Fruit fly (Drosophila melanogaster) whole organism, embryonic: ENCODE data around the gene pall.

Experiments
- Abd-B ChIP-seq: fragments of 200-800 bp; sonication (Bioruptor generic); optimal IDR thresholded peaks from 2 replicates; lab custom pipeline; 2018; ENCODE audit warnings: missing biosample characterization, mild to moderate bottlenecking, missing genetic modification characterization, moderate library complexity
- Awh ChIP-seq: fragments of 200-800 bp; sonication (Bioruptor generic); IDR thresholded peaks from 2 replicates; pipeline ENCODE4, ENCODE4 v1.3.6; 2022; ENCODE audit warnings: missing biosample characterization, missing genetic modification characterization
- C15 ChIP-seq: fragments of 200-800 bp; sonication (Bioruptor generic); IDR thresholded peaks from 3 replicates; pipeline ENCODE4 v1.3.6; 2022; ENCODE audit warnings: missing biosample characterization, missing genetic modification characterization
- CG10431 ChIP-seq: fragments of 200-800 bp; sonication (Bioruptor generic); optimal IDR thresholded peaks from 3 replicates; lab custom pipeline; 2018; ENCODE audit warnings: missing biosample characterization, mild to moderate bottlenecking, missing genetic modification characterization
- CG10565 ChIP-seq: fragments of 200-800 bp; sonication (Bioruptor generic); optimal IDR thresholded peaks from 3 replicates; lab custom pipeline; 2016; ENCODE audit warnings: missing biosample characterization, mild to moderate bottlenecking, missing genetic modification characterization
- CG17912 ChIP-seq: fragments of 200-800 bp; sonication (Bioruptor generic); optimal IDR thresholded peaks from 2 replicates; lab custom pipeline; 2018; ENCODE audit warnings: missing biosample characterization, mild to moderate bottlenecking, missing genetic modification characterization
- CG18599 ChIP-seq: fragments of 200-800 bp; sonication (Bioruptor generic); optimal IDR thresholded peaks from 3 replicates; lab custom pipeline; 2017; ENCODE audit warnings: missing biosample characterization, missing genetic modification characterization, mild to moderate bottlenecking, moderate library complexity, missing genetic modification reagents
- CG18619 ChIP-seq: fragments of 200-800 bp; sonication (Bioruptor generic); optimal IDR thresholded peaks from 3 replicates; lab custom pipeline; 2017; ENCODE audit warnings: missing biosample characterization, mild to moderate bottlenecking, missing genetic modification characterization
- CG32767 ChIP-seq: fragments of 200-800 bp; sonication (Bioruptor generic); IDR thresholded peaks from 2 replicates; pipeline ENCODE4 v1.3.6; 2022; ENCODE audit warnings: missing biosample characterization, missing genetic modification characterization
- CG34376 ChIP-seq: fragments of 200-800 bp; sonication (Bioruptor generic); optimal IDR thresholded peaks from 2 replicates; lab custom pipeline; 2018; ENCODE audit warnings: missing biosample characterization, mild to moderate bottlenecking, missing genetic modification characterization
- CG42726 ChIP-seq: fragments of 200-800 bp; sonication (Bioruptor generic); IDR thresholded peaks from 2 replicates; pipeline ENCODE4 v1.3.6; 2022; ENCODE audit warnings: missing biosample characterization, missing genetic modification characterization; ENCODE audit not compliant: partially characterized antibody
- CG6175 ChIP-seq: fragments of 200-800 bp; sonication (Bioruptor generic); IDR thresholded peaks from 3 replicates; pipeline ENCODE4 v1.3.6; 2022; ENCODE audit warnings: missing biosample characterization, missing genetic modification characterization
- CG7963 ChIP-seq: fragments of 200-800 bp; sonication (Bioruptor generic); IDR thresholded peaks from 3 replicates; pipeline ENCODE4 v1.3.6; 2022; ENCODE audit warnings: missing biosample characterization, missing genetic modification characterization; ENCODE audit not compliant: partially characterized antibody
- CG9609 ChIP-seq: fragments of 200-800 bp; sonication (Bioruptor generic); optimal IDR thresholded peaks from 3 replicates; lab custom pipeline; 2016; ENCODE audit warnings: missing biosample characterization, missing genetic modification characterization
- CG9876 ChIP-seq: fragments of 200-800 bp; sonication (Bioruptor generic); optimal IDR thresholded peaks from 2 replicates; lab custom pipeline; 2016; ENCODE audit warnings: missing biosample characterization, missing genetic modification characterization
- CHES-1-like ChIP-seq: fragments of 200-800 bp; sonication (Bioruptor generic); optimal IDR thresholded peaks from 2 replicates; lab custom pipeline; 2016; ENCODE audit warnings: missing biosample characterization, missing genetic modification characterization
- D19A ChIP-seq: fragments of 200-800 bp; optimal IDR thresholded peaks from 3 replicates; lab custom pipeline; 2019; ENCODE audit warnings: missing biosample characterization, mild to moderate bottlenecking, missing genetic modification characterization, moderate library complexity
- Dbx ChIP-seq: fragments of 200-800 bp; sonication (Bioruptor generic); IDR thresholded peaks from 3 replicates; pipeline ENCODE4 v1.3.6; 2022; ENCODE audit warnings: missing biosample characterization, missing genetic modification characterization
- GATAe ChIP-seq: fragments of 200-800 bp; sonication (Bioruptor generic); conservative IDR thresholded peaks from 2 replicates; pipeline ENCODE4 v1.3.6; 2022; ENCODE audit warnings: missing biosample characterization, missing genetic modification characterization
- Hmr ChIP-seq: fragments of 200-800 bp; sonication (Bioruptor generic); optimal IDR thresholded peaks from 3 replicates; lab custom pipeline; 2017; ENCODE audit warnings: mild to moderate bottlenecking, missing biosample characterization, missing genetic modification reagents, missing genetic modification characterization
- Hr3 ChIP-seq: fragments of 200-800 bp; sonication (Bioruptor generic); optimal IDR thresholded peaks from 3 replicates; lab custom pipeline; 2016; ENCODE audit warnings: missing biosample characterization, missing genetic modification characterization
- MBD-R2 ChIP-seq: fragments of 200-800 bp; sonication (Bioruptor generic); IDR thresholded peaks from 2 replicates; pipeline ENCODE4 v1.3.6; 2022; ENCODE audit warnings: missing biosample characterization, missing genetic modification characterization
- MESR4 ChIP-seq: fragments of 200-800 bp; sonication (Bioruptor generic); optimal IDR thresholded peaks from 2 replicates; lab custom pipeline; 2018; ENCODE audit warnings: missing biosample characterization, mild to moderate bottlenecking, missing genetic modification characterization, moderate library complexity
- Neu2 ChIP-seq: fragments of 200-800 bp; sonication (Bioruptor generic); optimal IDR thresholded peaks from 3 replicates; lab custom pipeline; 2016; ENCODE audit warnings: missing biosample characterization, missing genetic modification characterization, borderline replicate concordance
- Nf-YB ChIP-seq: fragments of 200-800 bp; sonication (Bioruptor generic); optimal IDR thresholded peaks from 3 replicates; lab custom pipeline; 2019; ENCODE audit warnings: missing biosample characterization, mild to moderate bottlenecking, missing genetic modification characterization, moderate library complexity
- Pdp1 ChIP-seq, 2 experiments: fragments of 200-800 bp; sonication (Bioruptor generic); optimal IDR thresholded peaks; 3 replicates each; lab custom pipeline; 2016; ENCODE audit warnings: missing biosample characterization in 2 of 2, missing genetic modification characterization in 2 of 2, mild to moderate bottlenecking in 1 of 2, moderate library complexity in 1 of 2
- Rfx ChIP-seq: fragments of 200-800 bp; sonication (Bioruptor generic); IDR thresholded peaks from 2 replicates; pipeline ENCODE4 v1.3.6; 2022; ENCODE audit warnings: missing biosample characterization, missing genetic modification characterization
- abd-A ChIP-seq: fragments of 200-800 bp; sonication (Bioruptor generic); optimal IDR thresholded peaks from 3 replicates; lab custom pipeline; 2019; ENCODE audit warnings: missing biosample characterization, mild to moderate bottlenecking, missing genetic modification characterization, moderate library complexity
- aop ChIP-seq: fragments of 200-800 bp; sonication (Bioruptor generic); IDR thresholded peaks from 2 replicates; pipeline ENCODE4 v1.3.6; 2022; ENCODE audit warnings: missing biosample characterization, missing genetic modification characterization
- crol ChIP-seq: fragments of 200-800 bp; sonication (Bioruptor generic); IDR thresholded peaks from 2 replicates; pipeline ENCODE4 v1.3.6; 2022; ENCODE audit warnings: missing biosample characterization, missing genetic modification characterization
- cwo ChIP-seq: fragments of 200-800 bp; sonication (Bioruptor generic); optimal IDR thresholded peaks from 3 replicates; lab custom pipeline; 2017; ENCODE audit warnings: missing biosample characterization, missing genetic modification characterization, mild to moderate bottlenecking, moderate library complexity, missing genetic modification reagents
- fru ChIP-seq: fragments of >200 bp; optimal IDR thresholded peaks from 2 replicates; lab custom pipeline; 2017
- ftz-f1 ChIP-seq: fragments of 200-800 bp; sonication (Bioruptor generic); optimal IDR thresholded peaks from 2 replicates; lab custom pipeline; 2016; ENCODE audit warnings: missing biosample characterization, missing genetic modification characterization
- grn ChIP-seq: fragments of 200-800 bp; sonication (Bioruptor generic); optimal IDR thresholded peaks from 3 replicates; lab custom pipeline; 2017; ENCODE audit warnings: missing biosample characterization, missing genetic modification characterization
- insv ChIP-seq, 2 experiments: fragments of 200-800 bp; sonication (Bioruptor generic); optimal IDR thresholded peaks; 3 replicates each; lab custom pipeline; 2016 to 2018; ENCODE audit warnings: missing biosample characterization in 2 of 2, missing genetic modification characterization in 2 of 2
- jing ChIP-seq: fragments of 200-800 bp; sonication (Bioruptor generic); optimal IDR thresholded peaks from 2 replicates; lab custom pipeline; 2018; ENCODE audit warnings: missing biosample characterization, mild to moderate bottlenecking, missing genetic modification characterization
- jumu ChIP-seq: fragments of 200-800 bp; sonication (Bioruptor generic); optimal IDR thresholded peaks from 3 replicates; lab custom pipeline; 2016; ENCODE audit warnings: missing biosample characterization, missing genetic modification characterization
- lab ChIP-seq: fragments of 200-800 bp; sonication (Bioruptor generic); optimal IDR thresholded peaks from 3 replicates; lab custom pipeline; 2017; ENCODE audit warnings: missing biosample characterization, missing genetic modification characterization, mild to moderate bottlenecking, moderate library complexity, missing genetic modification reagents
- lbe ChIP-seq: fragments of 200-800 bp; sonication (Bioruptor generic); optimal IDR thresholded peaks from 2 replicates; lab custom pipeline; 2016; ENCODE audit warnings: missing biosample characterization, mild to moderate bottlenecking, missing genetic modification characterization
- mirr ChIP-seq: fragments of 200-800 bp; sonication (Bioruptor generic); optimal IDR thresholded peaks from 3 replicates; lab custom pipeline; 2018; ENCODE audit warnings: missing biosample characterization, mild to moderate bottlenecking, missing genetic modification characterization
- otp ChIP-seq: fragments of 200-800 bp; sonication (Bioruptor generic); IDR thresholded peaks from 3 replicates; pipeline ENCODE4, ENCODE4 v1.3.6; 2022; ENCODE audit warnings: missing biosample characterization, missing genetic modification characterization
- sc ChIP-seq, 3 experiments: fragments of >200 bp in 2 of 3; fragments of 200-800 bp in 1 of 3; sonication (Bioruptor generic) in 1 of 3; optimal IDR thresholded peaks; 2 replicates in 2 of 3; 3 replicates in 1 of 3; lab custom pipeline; 2017; ENCODE audit warnings: mild to moderate bottlenecking in 1 of 3, missing biosample characterization in 1 of 3, missing genetic modification characterization in 1 of 3, missing genetic modification reagents in 1 of 3
- sens ChIP-seq: fragments of 200-800 bp; sonication (Bioruptor generic); peaks from one replicate; lab custom pipeline; 2016; ENCODE audit warnings: missing biosample characterization, missing genetic modification characterization
- sob ChIP-seq: fragments of 200-800 bp; sonication (Bioruptor generic); IDR thresholded peaks from 2 replicates; pipeline ENCODE4 v1.3.6; 2022; ENCODE audit warnings: missing biosample characterization, missing genetic modification characterization
- tll ChIP-seq, 2 experiments: fragments of 200-800 bp in 1 of 2; fragments of >200 bp in 1 of 2; sonication (Bioruptor generic) in 1 of 2; optimal IDR thresholded peaks; 2 replicates each; lab custom pipeline; 2017 to 2019; ENCODE audit warnings: missing biosample characterization in 2 of 2, missing genetic modification characterization in 2 of 2, mild to moderate bottlenecking in 1 of 2, moderate library complexity in 1 of 2
- twi ChIP-seq: fragments of 200-800 bp; optimal IDR thresholded peaks from 2 replicates; lab custom pipeline; 2019; ENCODE audit warnings: missing biosample characterization, mild to moderate bottlenecking, missing genetic modification characterization, moderate library complexity
- vvl ChIP-seq: fragments of 200-800 bp; sonication (Bioruptor generic); IDR thresholded peaks from 2 replicates; pipeline ENCODE4 v1.3.6; 2022; ENCODE audit warnings: missing biosample characterization, missing genetic modification characterization

The pall gene

dm6 chr3L:9451522-9452118 lies 36.0 kb downstream of the pall start, which contains the start of the genes CG3448 and ghi (continued):
- TF ChIP-seq sc (optimal IDR thresholded peaks at IDR 0.05; lab: Kevin White, UChicago) (no peak), sc (GFP tag; optimal IDR thresholded peaks at IDR 0.05; lab: Kevin White, UChicago) (no peak), C15 (no peak), jing (GFP tag; lab: Kevin White, UChicago) (no peak), Hr3 (GFP tag; lab: Kevin White, UChicago) (peak; percentile 32), MBD-R2 (peak; percentile 69; the same call in 1 of the 2 replicates), Dbx (GFP tag; lab: Robert Waterston, UW) (peak; percentile 78), CG10565 (GFP tag; lab: Kevin White, UChicago) (no peak), Nf-YB (GFP tag; lab: Kevin White, UChicago) (no peak)

- TF ChIP-seq otp (GFP tag; lab: Robert Waterston, UW), result peak; percentile 16; the same call in 1 of the 3 replicates
- TF ChIP-seq CG9876 (GFP tag; lab: Kevin White, UChicago), result no peak
- no peak for TF ChIP-seq CG18619 (GFP tag; lab: Kevin White, UChicago)
- peak; percentile 86 for TF ChIP-seq sens (GFP tag; lab: Kevin White, UChicago)
- peak; percentile 79 for TF ChIP-seq CG34376 (GFP tag; lab: Kevin White, UChicago)
- no peak for TF ChIP-seq CG9609 (GFP tag; lab: Kevin White, UChicago)
- TF ChIP-seq mirr (GFP tag; lab: Kevin White, UChicago), result peak; percentile 89
- TF ChIP-seq Pdp1 (GFP tag; optimal IDR thresholded peaks at IDR 0.05; lab: Kevin White, UChicago), result peak in 1 of 2 experiments; percentile 93
- peak in 1 of 2 experiments; percentile 45 for TF ChIP-seq tll (GFP tag; optimal IDR thresholded peaks at IDR 0.05; lab: Kevin White, UChicago)
- TF ChIP-seq MESR4 (GFP tag; lab: Kevin White, UChicago), result peak; percentile 20
- 0 out of 2 replicates have a peak, but pooled peaks have one; percentile 33 for TF ChIP-seq Awh (GFP tag; lab: Robert Waterston, UW)
- TF ChIP-seq twi, result no peak
- no peak for TF ChIP-seq CG42726 (GFP tag; lab: Robert Waterston, UW)
- TF ChIP-seq CG7963 (GFP tag; lab: Robert Waterston, UW), result 0 out of 3 replicates have a peak, but pooled peaks have one; percentile 22
- peak; percentile 18 for TF ChIP-seq CHES-1-like (GFP tag; lab: Kevin White, UChicago)
- TF ChIP-seq grn (GFP tag; lab: Kevin White, UChicago), result peak; percentile 86
- no peak for TF ChIP-seq D19A
- no peak for TF ChIP-seq ftz-f1
- peak; percentile 38 for TF ChIP-seq Rfx (GFP tag; lab: Robert Waterston, UW)
- TF ChIP-seq insv (GFP tag; optimal IDR thresholded peaks at IDR 0.05; lab: Kevin White, UChicago), result peak; percentile 97 to 100
- TF ChIP-seq vvl, result peak; percentile 55; the same call in 1 of the 2 replicates
- TF ChIP-seq CG32767 (GFP tag; lab: Robert Waterston, UW), result 0 out of 2 replicates have a peak, but pooled peaks have one; percentile 7
- no peak for TF ChIP-seq fru (lab: Kevin White, UChicago)
- TF ChIP-seq aop (GFP tag; lab: Robert Waterston, UW), result no peak
- peak; percentile 22 for TF ChIP-seq cwo
- peak; percentile 36 for TF ChIP-seq Hmr (GFP tag; lab: Kevin White, UChicago)
- peak; percentile 24 for TF ChIP-seq abd-A (tag; lab: Kevin White, UChicago)
- TF ChIP-seq lab (GFP tag; lab: Kevin White, UChicago), result peak; percentile 68
- TF ChIP-seq CG17912 (GFP tag; lab: Kevin White, UChicago), result no peak
- peak; percentile 97 for TF ChIP-seq CG10431 (GFP tag; lab: Kevin White, UChicago)
- TF ChIP-seq GATAe (GFP tag; lab: Robert Waterston, UW), result peak; percentile 79; the same call in 1 of the 2 replicates
- TF ChIP-seq lbe (GFP tag; lab: Kevin White, UChicago), result no peak
- peak; percentile 56; the same call in 1 of the 2 replicates for TF ChIP-seq crol (GFP tag; lab: Robert Waterston, UW)
- TF ChIP-seq Abd-B, result peak; percentile 6
- no peak for TF ChIP-seq sob
- peak; percentile 50 for TF ChIP-seq CG18599 (GFP tag; lab: Kevin White, UChicago)
- no peak for TF ChIP-seq jumu (GFP tag; lab: Kevin White, UChicago)
- peak; percentile 84 for TF ChIP-seq Neu2 (GFP tag; lab: Kevin White, UChicago)
- peak; percentile 54; the same call in 1 of the 3 replicates for TF ChIP-seq CG6175 (GFP tag; lab: Robert Waterston, UW)
These were observed 40.3 kb downstream of the pall start for dm6 chr3L:9447239-9447777.
